Fruit fly (Drosophila melanogaster): Measurements from ENCODE around the gene CG14598.

DNA sequence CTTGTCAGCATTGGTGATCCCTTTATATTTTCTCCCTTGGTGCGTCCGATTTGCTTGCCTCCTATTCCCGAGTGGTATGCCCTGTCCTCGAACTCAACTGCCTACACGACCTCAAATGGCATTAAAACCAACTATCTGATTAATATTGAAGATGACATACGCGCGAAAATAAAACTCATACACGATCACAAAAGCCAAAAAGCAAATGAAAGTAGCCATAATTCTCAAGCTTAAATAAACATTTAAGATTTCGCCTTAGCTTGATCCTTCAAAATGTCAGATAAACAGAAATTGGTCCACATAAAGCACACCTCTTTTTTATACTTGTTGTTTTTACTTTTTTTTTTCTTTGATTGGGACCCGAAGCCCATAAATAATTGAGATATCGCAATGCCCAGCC, 19.1 kb upstream of the CG14598 start, which contains the start of gene wa-cup:
- no peak for TF ChIP-seq bab1 (GFP tag; optimal IDR thresholded peaks at IDR 0.05)
- no peak for TF ChIP-seq tj (GFP tag; optimal IDR thresholded peaks at IDR 0.05)
- TF ChIP-seq CG11617 (GFP tag; optimal IDR thresholded peaks at IDR 0.05) = no peak
- TF ChIP-seq ovo (GFP tag; optimal IDR thresholded peaks at IDR 0.05) = no peak
- TF ChIP-seq CG5204 (GFP tag; optimal IDR thresholded peaks at IDR 0.05) = no peak
- TF ChIP-seq CG7045 (GFP tag; optimal IDR thresholded peaks at IDR 0.05) = no peak
- TF ChIP-seq CG1620 (GFP tag; optimal IDR thresholded peaks at IDR 0.05) = no peak
- no peak for TF ChIP-seq CG7101 (tag; optimal IDR thresholded peaks at IDR 0.05)
- no peak for TF ChIP-seq cic (GFP tag; optimal IDR thresholded peaks at IDR 0.05)
- TF ChIP-seq toe (GFP tag; optimal IDR thresholded peaks at IDR 0.05) = no peak
- TF ChIP-seq CG33017 (tag; optimal IDR thresholded peaks at IDR 0.05) = no peak
